Worm (Caenorhabditis elegans) whole organism, L3 larva: Measurements from ENCODE around the gene nlp-34.

Experiments
- ama-1 ChIP-seq: fragments of 150-350 bp; optimal IDR thresholded peaks from 2 replicates; lab custom pipeline; 2018
- ceh-16 ChIP-seq: sonication (generic microtip); optimal IDR thresholded peaks from 2 replicates; lab custom pipeline; 2017; ENCODE audit warnings: missing biosample characterization, missing genetic modification characterization
- ceh-28 ChIP-seq: fragments of 150-350 bp; optimal IDR thresholded peaks from 2 replicates; lab custom pipeline; 2014; ENCODE audit warnings: missing biosample characterization, missing genetic modification reagents, missing genetic modification characterization
- ceh-82 ChIP-seq: fragments of 150-350 bp; optimal IDR thresholded peaks from 2 replicates; lab custom pipeline; 2014; ENCODE audit warnings: missing biosample characterization, missing genetic modification characterization
- ceh-9 ChIP-seq: sonication (generic microtip); optimal IDR thresholded peaks from 2 replicates; lab custom pipeline; 2018; ENCODE audit warnings: missing biosample characterization, missing genetic modification characterization
- egl-27 ChIP-seq: sonication (generic microtip); optimal IDR thresholded peaks from 4 replicates; lab custom pipeline; 2017; ENCODE audit warnings: missing biosample characterization, missing genetic modification reagents, missing genetic modification characterization
- egl-5 ChIP-seq: fragments of 150-350 bp; optimal IDR thresholded peaks from 2 replicates; lab custom pipeline; 2017; ENCODE audit warnings: missing biosample characterization, missing genetic modification reagents, missing genetic modification characterization, inconsistent platforms
- elt-1 ChIP-seq: fragments of 150-350 bp; optimal IDR thresholded peaks from 2 replicates; lab custom pipeline; 2014; ENCODE audit warnings: missing biosample characterization, missing genetic modification characterization
- elt-2 ChIP-seq: sonication (generic microtip); optimal IDR thresholded peaks from 2 replicates; lab custom pipeline; 2016; ENCODE audit warnings: missing genetic modification reagents, mild to moderate bottlenecking, missing genetic modification characterization, missing compliant biosample characterization
- eor-1 ChIP-seq, 2 experiments: fragments of 150-350 bp; optimal IDR thresholded peaks; 2 replicates each; lab custom pipeline; 2014 to 2018; ENCODE audit warnings: missing biosample characterization in 2 of 2, missing genetic modification characterization in 2 of 2
- fkh-10 ChIP-seq: sonication (generic microtip); optimal IDR thresholded peaks from 2 replicates; lab custom pipeline; 2017; ENCODE audit warnings: missing biosample characterization, missing genetic modification reagents, missing genetic modification characterization
- fkh-2 ChIP-seq: fragments of 150-350 bp; optimal IDR thresholded peaks from 2 replicates; lab custom pipeline; 2014; ENCODE audit warnings: missing biosample characterization, missing genetic modification reagents, missing genetic modification characterization
- fos-1 ChIP-seq: fragments of 150-350 bp; optimal IDR thresholded peaks from 2 replicates; lab custom pipeline; 2014; ENCODE audit warnings: missing biosample characterization, missing genetic modification characterization
- hmg-11 ChIP-seq: sonication (generic microtip); optimal IDR thresholded peaks from 2 replicates; lab custom pipeline; 2016; ENCODE audit warnings: missing genetic modification characterization, missing compliant biosample characterization
- lin-15B ChIP-seq: fragments of 150-350 bp; optimal IDR thresholded peaks from 2 replicates; lab custom pipeline; 2014; ENCODE audit warnings: missing biosample characterization, missing genetic modification characterization
- lsy-12 ChIP-seq: sonication (generic microtip); optimal IDR thresholded peaks from 2 replicates; lab custom pipeline; 2016; ENCODE audit warnings: mild to moderate bottlenecking, missing genetic modification characterization, missing compliant biosample characterization
- mml-1 ChIP-seq: fragments of 150-350 bp; sonication (generic microtip); optimal IDR thresholded peaks from 3 replicates; lab custom pipeline; 2014; ENCODE audit warnings: missing biosample characterization, missing genetic modification characterization
- nfya-1 ChIP-seq: sonication (generic microtip); optimal IDR thresholded peaks from 2 replicates; lab custom pipeline; 2017; ENCODE audit warnings: missing genetic modification characterization, mild to moderate bottlenecking, missing compliant biosample characterization, antibody characterized with exemption, moderate library complexity; ENCODE audit not compliant: insufficient read depth
- nhr-11 ChIP-seq: fragments of 150-350 bp; optimal IDR thresholded peaks from 2 replicates; lab custom pipeline; 2014; ENCODE audit warnings: missing biosample characterization, missing genetic modification characterization
- nhr-237 ChIP-seq: fragments of 150-350 bp; optimal IDR thresholded peaks from 2 replicates; lab custom pipeline; 2014; ENCODE audit warnings: missing biosample characterization, missing genetic modification characterization
- nhr-25 ChIP-seq: sonication (generic microtip); optimal IDR thresholded peaks from 2 replicates; lab custom pipeline; 2017; ENCODE audit warnings: missing biosample characterization, missing genetic modification characterization
- nhr-28 ChIP-seq: fragments of 150-350 bp; optimal IDR thresholded peaks from 2 replicates; lab custom pipeline; 2014; ENCODE audit warnings: missing biosample characterization, missing genetic modification characterization
- nhr-43 ChIP-seq: sonication (generic microtip); optimal IDR thresholded peaks from 2 replicates; lab custom pipeline; 2016; ENCODE audit warnings: mild to moderate bottlenecking, missing genetic modification characterization, missing compliant biosample characterization; ENCODE audit not compliant: poor library complexity, severe bottlenecking
- nhr-67 ChIP-seq: fragments of 150-350 bp; optimal IDR thresholded peaks from 2 replicates; lab custom pipeline; 2014; ENCODE audit warnings: missing biosample characterization, missing genetic modification characterization
- nhr-77 ChIP-seq: fragments of 150-350 bp; optimal IDR thresholded peaks from 2 replicates; lab custom pipeline; 2014; ENCODE audit warnings: missing biosample characterization, missing genetic modification characterization
- pha-4 ChIP-seq: fragments of 150-350 bp; optimal IDR thresholded peaks from 2 replicates; lab custom pipeline; 2014; ENCODE audit warnings: missing biosample characterization, missing genetic modification reagents, missing genetic modification characterization
- pqm-1 ChIP-seq: fragments of 150-350 bp; optimal IDR thresholded peaks from 2 replicates; lab custom pipeline; 2017; ENCODE audit warnings: missing biosample characterization, missing genetic modification characterization, inconsistent platforms
- sea-2 ChIP-seq: fragments of 150-350 bp; sonication (generic microtip); optimal IDR thresholded peaks from 4 replicates; lab custom pipeline; 2014; ENCODE audit warnings: missing biosample characterization, missing genetic modification reagents, missing genetic modification characterization
- skn-1 ChIP-seq: fragments of 150-350 bp; optimal IDR thresholded peaks from 2 replicates; lab custom pipeline; 2014; ENCODE audit warnings: missing biosample characterization, missing genetic modification characterization
- tbx-2 ChIP-seq: sonication (generic microtip); optimal IDR thresholded peaks from 2 replicates; lab custom pipeline; 2016; ENCODE audit warnings: mild to moderate bottlenecking, missing genetic modification characterization, missing compliant biosample characterization
- unc-39 ChIP-seq: sonication (generic microtip); optimal IDR thresholded peaks from 4 replicates; lab custom pipeline; 2017; ENCODE audit warnings: missing biosample characterization, missing genetic modification characterization
- unc-62 ChIP-seq: fragments of 150-350 bp; sonication (generic microtip); optimal IDR thresholded peaks from 4 replicates; lab custom pipeline; 2014; ENCODE audit warnings: missing biosample characterization, missing genetic modification reagents, missing genetic modification characterization
- zag-1 ChIP-seq: fragments of 150-350 bp; optimal IDR thresholded peaks from 2 replicates; lab custom pipeline; 2014; ENCODE audit warnings: missing biosample characterization, missing genetic modification characterization
- ztf-11 ChIP-seq: fragments of 150-350 bp; optimal IDR thresholded peaks from 2 replicates; lab custom pipeline; 2014; ENCODE audit warnings: missing biosample characterization, missing genetic modification characterization

The nlp-34 gene

ce11 chrV:3949723-3950122 lies 29.2 kb downstream of the nlp-34 start, which contains the start of gene dach-1:
Gene dach-1, plus strand, starts transcription at chrV:3950023.
- TF ChIP-seq nhr-67 (tag; lab: Kevin White, UChicago) = no peak
- no peak for TF ChIP-seq sea-2 (GFP tag; lab: Kevin White, UChicago)
- TF ChIP-seq pha-4 (tag; lab: Kevin White, UChicago) = no peak
- no peak for TF ChIP-seq pqm-1 (tag; lab: Kevin White, UChicago)
- TF ChIP-seq elt-2 (tag; lab: Kevin White, UChicago) = no peak
- TF ChIP-seq ama-1 (lab: Kevin White, UChicago) = no peak
- TF ChIP-seq egl-27 = no peak
- TF ChIP-seq ceh-16 (tag; lab: Kevin White, UChicago) = no peak
- TF ChIP-seq nhr-11 (tag; lab: Kevin White, UChicago) = no peak
- no peak for TF ChIP-seq unc-62 (GFP tag; lab: Kevin White, UChicago)
- no peak for TF ChIP-seq lsy-12 (tag; lab: Kevin White, UChicago)
- TF ChIP-seq, all 47 proteins: peak for 0

- TF ChIP-seq fkh-10 = no peak
- TF ChIP-seq egl-5 (tag; lab: Kevin White, UChicago) = no peak
- TF ChIP-seq unc-39 (tag; lab: Kevin White, UChicago) = no peak
- TF ChIP-seq eor-1 (tag; optimal IDR thresholded peaks at IDR 0.05; lab: Kevin White, UChicago) = no peak
- TF ChIP-seq unc-62 (GFP tag; lab: Kevin White, UChicago) = no peak
- TF ChIP-seq nhr-25 (tag; lab: Kevin White, UChicago) = no peak
- no peak for TF ChIP-seq elt-1 (tag; lab: Kevin White, UChicago)
- TF ChIP-seq pha-4 (tag; lab: Kevin White, UChicago) = no peak
- TF ChIP-seq ceh-82 (tag; lab: Kevin White, UChicago) = no peak
- TF ChIP-seq nhr-11 (tag; lab: Kevin White, UChicago) = no peak
- no peak for TF ChIP-seq ztf-11
- TF ChIP-seq lin-15B (tag; lab: Kevin White, UChicago) = no peak
- TF ChIP-seq nhr-28 = no peak
- no peak for TF ChIP-seq ceh-16 (tag; lab: Kevin White, UChicago)
- no peak for TF ChIP-seq skn-1 (tag; lab: Kevin White, UChicago)
- TF ChIP-seq nhr-43 (tag; lab: Kevin White, UChicago) = no peak
- no peak for TF ChIP-seq fkh-2 (tag; lab: Kevin White, UChicago)
These were observed 33.9 kb downstream of the nlp-34 start, which contains the start of gene cyp-35B3 for ce11 chrV:3945053-3945452. Gene cyp-35B3, plus strand, starts transcription at chrV:3945353.

ce11 chrV:3943364-3943763 lies 35.6 kb downstream of the nlp-34 start:
- no peak for TF ChIP-seq nhr-25 (tag; lab: Kevin White, UChicago)
- TF ChIP-seq ceh-28 (tag; lab: Kevin White, UChicago) = no peak
- TF ChIP-seq ceh-9 (tag; lab: Kevin White, UChicago) = no peak
- no peak for TF ChIP-seq nfya-1 (tag; lab: Kevin White, UChicago)
- TF ChIP-seq tbx-2 (tag; lab: Kevin White, UChicago) = no peak
- no peak for TF ChIP-seq mml-1 (tag; lab: Kevin White, UChicago)
- no peak for TF ChIP-seq hmg-11
- no peak for TF ChIP-seq nhr-11 (tag; lab: Kevin White, UChicago)
- TF ChIP-seq, all 47 proteins: peak for 0

ce11 chrV:3941860-3942259 lies 37.1 kb downstream of the nlp-34 start, which contains the start of gene cyp-35B2:
Gene cyp-35B2, plus strand, starts transcription at chrV:3942160.
- no peak for TF ChIP-seq egl-27
- TF ChIP-seq, all 47 proteins: peak for 0

ce11 chrV:3938789-3939188 lies 40.1 kb downstream of the nlp-34 start, which contains the start of gene cyp-35B1:
Gene cyp-35B1, plus strand, starts transcription at chrV:3939032.
- TF ChIP-seq nhr-77 (no peak), ceh-28 (tag; lab: Kevin White, UChicago) (peak; percentile 19)

- no peak for TF ChIP-seq hmg-11
- no peak for TF ChIP-seq eor-1 (tag; optimal IDR thresholded peaks at IDR 0.05; lab: Kevin White, UChicago)
- TF ChIP-seq mml-1 (tag; lab: Kevin White, UChicago) = no peak
- TF ChIP-seq nhr-237 (tag; lab: Kevin White, UChicago) = no peak
- TF ChIP-seq fos-1 (tag; lab: Kevin White, UChicago) = no peak
- TF ChIP-seq zag-1 (tag; lab: Kevin White, UChicago) = no peak
- TF ChIP-seq pqm-1 (tag; lab: Kevin White, UChicago) = peak; percentile 0
- TF ChIP-seq ceh-16 (tag; lab: Kevin White, UChicago) = no peak
- no peak for TF ChIP-seq fkh-10
- TF ChIP-seq elt-2 (tag; lab: Kevin White, UChicago) = peak; percentile 78
These were observed 42.9 kb downstream of the nlp-34 start, which contains the start of gene cyp-35A5 for ce11 chrV:3935892-3936478. Gene cyp-35A5, plus strand, starts transcription at chrV:3936326.
